Fruit fly (Drosophila melanogaster) ovary, adult (tissue): ENCODE measurements around the gene CG14330.
"Not testable (repeated sequence)": the region's sequence is repeated elsewhere in the genome, so short reads cannot be mapped to it uniquely, and the experiment has no call there.

Experiments
- CG17801 ChIP-seq: fragments of 200-800 bp; optimal IDR thresholded peaks from 2 replicates; lab custom pipeline; 2019; ENCODE audit warnings: missing biosample characterization, mild to moderate bottlenecking, missing genetic modification characterization, moderate library complexity; ENCODE audit not compliant: partially characterized antibody

CG14330 gene

DNA sequence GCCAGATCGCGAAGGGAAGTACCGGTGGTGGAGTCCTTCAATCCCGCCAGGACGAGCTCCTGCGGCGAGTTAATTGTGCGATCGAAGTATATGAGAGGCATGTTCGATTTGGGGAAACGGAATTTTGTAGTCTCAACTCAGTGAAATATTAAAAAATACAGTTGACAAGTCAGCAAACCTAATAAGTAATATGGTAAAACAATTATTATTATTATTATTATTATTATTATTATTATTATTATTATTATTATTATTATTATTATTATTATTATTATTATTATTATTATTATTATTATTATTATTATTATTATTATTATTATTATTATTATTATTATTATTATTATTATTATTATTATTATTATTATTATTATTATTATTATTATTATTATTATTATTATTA, at the start of gene CG14330:
Gene CG14330 (minus strand): TSS at position 101 of the 400 bp plus-strand sequence.
- not testable (repeated sequence) for TF ChIP-seq CG17801 (GFP tag; lab: Kevin White, UChicago)

dm6 chr3R:17505599-17505998, 49.0 kb upstream of the CG14330 start, which contains the start of gene Dscam3:
Dscam3 (minus strand) TSS chr3R:17505667.
- TF ChIP-seq CG17801 (GFP tag; lab: Kevin White, UChicago), result no peak

dm6 chr3R:17502862-17503261, 46.3 kb upstream of the CG14330 start:
- no peak for TF ChIP-seq CG17801 (GFP tag; lab: Kevin White, UChicago)

- no peak for TF ChIP-seq CG17801 (GFP tag; lab: Kevin White, UChicago)
These were observed 44.5 kb upstream of the CG14330 start for dm6 chr3R:17501108-17501507.

DNA sequence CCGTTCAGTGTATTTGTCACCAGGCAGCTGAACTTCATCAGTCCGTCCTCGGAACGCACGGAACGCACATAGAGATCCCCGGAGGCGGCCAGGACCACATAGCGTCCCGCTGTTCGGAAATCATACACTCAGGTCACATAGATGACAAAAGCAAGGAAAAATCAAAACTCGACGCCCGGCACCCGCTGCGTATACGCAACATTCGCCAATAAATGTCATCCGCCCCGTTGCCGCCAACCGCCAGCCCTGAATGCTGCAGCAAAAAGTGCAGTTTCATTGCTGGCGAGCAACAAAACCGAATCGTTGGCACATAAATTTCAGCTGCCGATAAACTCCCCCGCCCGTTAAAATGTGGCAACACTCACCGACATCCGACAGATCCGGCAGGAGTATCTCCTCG, 35.5 kb upstream of the CG14330 start:
- TF ChIP-seq CG17801 (GFP tag; lab: Kevin White, UChicago), result no peak

dm6 chr3R:17481262-17481661, 24.7 kb upstream of the CG14330 start:
- no peak for TF ChIP-seq CG17801 (GFP tag; lab: Kevin White, UChicago)

- TF ChIP-seq CG17801 (GFP tag; lab: Kevin White, UChicago), result no peak
These were observed 14.4 kb upstream of the CG14330 start for dm6 chr3R:17471007-17471406.

DNA sequence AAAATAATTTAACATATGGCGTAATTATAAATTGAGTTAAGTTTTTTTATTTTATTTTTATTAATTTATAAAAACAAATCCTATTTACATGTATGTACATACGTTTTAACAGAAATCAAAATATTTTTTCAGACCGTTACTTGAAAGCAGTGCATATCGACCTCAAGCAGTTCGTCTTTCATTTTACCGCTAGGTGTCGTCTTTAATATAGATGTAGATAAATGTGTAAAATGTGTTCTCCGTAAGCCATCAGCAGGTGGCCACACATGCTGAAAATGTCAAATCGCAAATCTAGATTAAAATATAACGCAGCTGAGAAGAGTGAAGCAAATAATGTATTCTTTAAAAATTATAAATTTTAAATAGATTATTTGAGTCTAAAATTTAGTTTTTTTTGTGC, 7.2 kb downstream of the CG14330 start:
- TF ChIP-seq CG17801 (GFP tag; lab: Kevin White, UChicago), result no peak

dm6 chr3R:17448758-17449157, 7.8 kb downstream of the CG14330 start, which contains the start of gene Eh:
Eh (minus strand) TSS chr3R:17448858.
- TF ChIP-seq CG17801 (GFP tag; lab: Kevin White, UChicago), result no peak

DNA sequence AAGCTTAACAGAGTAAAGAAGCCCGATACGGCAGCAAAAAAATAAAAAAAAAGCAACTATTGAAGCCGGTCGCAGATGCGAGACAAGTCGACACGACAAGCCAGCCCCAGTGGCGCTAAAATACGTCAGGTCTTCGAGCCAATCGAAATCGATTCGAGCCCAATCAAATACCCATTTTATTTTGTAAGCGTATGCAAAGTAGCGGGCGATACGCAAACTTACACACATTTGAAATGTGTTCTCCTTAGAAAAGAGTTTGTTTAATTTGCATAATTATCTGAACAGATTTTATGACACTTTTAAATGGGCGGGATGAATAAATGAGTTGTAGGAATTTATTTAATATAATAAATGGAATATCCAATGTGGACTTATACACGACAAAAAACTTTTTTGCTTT, 9.0 kb downstream of the CG14330 start:
- no peak for TF ChIP-seq CG17801 (GFP tag; lab: Kevin White, UChicago)

DNA sequence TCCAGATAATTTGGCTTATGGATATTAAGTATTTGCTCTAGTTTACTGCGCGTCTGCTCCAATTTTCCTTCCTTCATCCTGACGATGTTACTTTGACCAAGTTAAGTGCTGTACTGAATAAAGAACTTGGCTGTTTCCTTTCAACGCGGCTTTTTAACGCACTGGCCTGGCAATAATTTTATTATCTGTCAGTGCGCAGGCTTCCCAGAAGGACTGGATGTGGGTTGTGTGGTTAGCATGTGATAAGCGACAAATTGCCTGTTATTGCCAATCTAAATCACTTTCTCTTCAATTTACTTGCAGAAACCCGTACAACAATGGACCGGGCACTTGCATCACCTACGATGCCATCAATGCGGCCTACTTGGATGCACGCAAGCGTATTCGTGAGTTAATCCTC, 15.9 kb downstream of the CG14330 start, which contains the start of gene CG14331:
Gene CG14331 (minus strand): TSS at position 101 of the 400 bp plus-strand sequence.
- no peak for TF ChIP-seq CG17801 (GFP tag; lab: Kevin White, UChicago)

- no peak for TF ChIP-seq CG17801 (GFP tag; lab: Kevin White, UChicago)
These were observed 22.2 kb downstream of the CG14330 start, which contains the start of gene CG44090 for dm6 chr3R:17434330-17434729. CG44090 (minus strand) TSS chr3R:17434430.

DNA sequence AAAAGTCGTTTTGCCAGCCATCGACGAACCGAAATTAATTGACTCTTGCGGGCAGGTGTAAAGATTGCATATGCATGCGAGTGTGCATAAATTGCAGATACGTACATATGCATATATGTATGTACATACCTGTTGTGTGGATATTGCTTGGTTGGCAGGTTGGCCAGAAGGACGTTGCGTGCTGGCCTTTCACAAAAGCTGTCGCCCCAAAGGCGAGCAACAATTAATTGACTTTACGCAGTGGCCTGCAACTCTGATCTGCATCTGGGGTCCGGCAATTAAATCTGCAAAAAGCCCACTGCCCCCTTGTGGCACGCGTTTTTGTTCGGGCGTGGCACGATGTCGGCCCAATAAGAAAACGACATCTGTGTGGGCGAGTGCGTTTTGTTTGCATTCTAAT, 23.5 kb downstream of the CG14330 start:
- no peak for TF ChIP-seq CG17801 (GFP tag; lab: Kevin White, UChicago)

dm6 chr3R:17430481-17430880, 26.1 kb downstream of the CG14330 start:
- TF ChIP-seq CG17801 (GFP tag; lab: Kevin White, UChicago), result no peak

- no peak for TF ChIP-seq CG17801 (GFP tag; lab: Kevin White, UChicago)
These were observed 30.3 kb downstream of the CG14330 start for dm6 chr3R:17426265-17426664.

DNA sequence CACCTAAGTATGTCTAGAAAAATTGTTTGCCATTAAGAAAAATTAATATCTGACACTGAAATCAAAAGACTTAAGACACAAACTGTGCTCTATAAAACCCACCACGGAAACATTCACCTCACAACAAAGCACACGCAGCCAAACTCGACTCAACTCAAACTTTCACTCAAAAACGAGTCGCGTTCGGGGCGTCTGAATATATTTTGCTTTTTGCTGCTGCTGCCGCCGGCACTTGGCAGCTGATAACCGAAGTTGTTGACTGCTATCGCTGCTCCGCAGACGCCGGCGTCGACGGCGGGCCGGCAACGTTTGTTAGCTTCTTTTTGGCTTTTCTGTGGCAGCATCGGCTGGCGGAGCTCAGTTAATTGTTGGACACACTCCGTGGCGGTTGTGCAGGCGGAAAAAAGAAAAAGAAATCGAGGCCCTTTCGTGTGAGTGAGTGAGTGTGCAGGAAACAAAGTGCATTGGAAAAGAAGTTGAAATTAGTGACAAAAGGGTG, 31.1 kb downstream of the CG14330 start, which contains the start of gene cysu:
Gene cysu (plus strand): TSS at position 352 of the 499 bp plus-strand sequence.
- TF ChIP-seq CG17801 (GFP tag; lab: Kevin White, UChicago), result no peak
